Worm (Caenorhabditis elegans) whole organism, L3 larva: Measurements from ENCODE around the gene Y53F4B.23.
"Not testable (repeated sequence)": the region's sequence is repeated elsewhere in the genome, so short reads cannot be mapped to it uniquely, and the experiment has no call there.

Experiments
- ZK546.5 ChIP-seq: sonication (generic microtip); optimal IDR thresholded peaks from 2 replicates; lab custom pipeline; 2017; ENCODE audit warnings: missing biosample characterization, missing genetic modification characterization
- fkh-2 ChIP-seq: fragments of 150-350 bp; optimal IDR thresholded peaks from 2 replicates; lab custom pipeline; 2014; ENCODE audit warnings: missing biosample characterization, missing genetic modification reagents, missing genetic modification characterization
- fos-1 ChIP-seq: fragments of 150-350 bp; optimal IDR thresholded peaks from 2 replicates; lab custom pipeline; 2014; ENCODE audit warnings: missing biosample characterization, missing genetic modification characterization
- lin-39 ChIP-seq: fragments of 150-350 bp; optimal IDR thresholded peaks from 2 replicates; lab custom pipeline; 2018; ENCODE audit warnings: missing biosample characterization, missing genetic modification reagents, missing genetic modification characterization
- nhr-28 ChIP-seq: fragments of 150-350 bp; optimal IDR thresholded peaks from 2 replicates; lab custom pipeline; 2014; ENCODE audit warnings: missing biosample characterization, missing genetic modification characterization
- pha-4 ChIP-seq: fragments of 150-350 bp; optimal IDR thresholded peaks from 2 replicates; lab custom pipeline; 2014; ENCODE audit warnings: missing biosample characterization, missing genetic modification reagents, missing genetic modification characterization

DNA sequence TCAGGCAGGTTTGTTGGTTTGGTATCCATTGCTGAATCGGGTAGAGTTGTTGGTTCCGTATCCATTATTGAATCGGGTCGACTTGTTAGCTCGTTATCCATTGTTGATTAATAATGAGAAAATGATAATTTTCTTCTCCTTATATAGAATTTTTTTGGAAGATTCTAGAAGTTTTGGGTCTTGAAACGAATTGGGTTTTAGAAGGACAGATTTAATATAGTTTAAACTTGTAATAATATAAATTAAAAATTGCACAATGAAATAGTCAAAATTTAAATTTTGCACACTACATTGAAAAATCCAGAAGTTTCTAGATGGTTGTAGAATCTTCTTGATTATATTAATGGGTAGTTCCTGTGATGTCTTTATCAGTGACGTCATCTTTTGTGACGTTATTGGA, 16.6 kb downstream of the Y53F4B.23 start, which contains the start of gene Y53F4B.26:
- TF ChIP-seq pha-4; fos-1 (tag; lab: Kevin White, UChicago); ZK546.5 (tag; lab: Kevin White, UChicago); nhr-28 (tag; lab: Kevin White, UChicago); fkh-2; lin-39 (tag; lab: Kevin White, UChicago): not testable (repeated sequence)
